Fruit fly (Drosophila melanogaster) whole organism, embryonic: ENCODE measurements around the gene Ire1.

ENCODE experiments used
- CG6689 ChIP-seq: fragments of 200-800 bp; sonication (Bioruptor generic); IDR thresholded peaks from 2 replicates; pipeline ENCODE4 v1.3.6; 2022; ENCODE audit warnings: missing biosample characterization, missing genetic modification characterization
- HLH4C ChIP-seq: fragments of 200-800 bp; sonication (Bioruptor generic); IDR thresholded peaks from 3 replicates; pipeline ENCODE4 v1.3.6; 2022; ENCODE audit warnings: missing biosample characterization, missing genetic modification characterization; ENCODE audit not compliant: partially characterized antibody

dm6 chr3R:19877427-19878076 is 16.5 kb upstream of the Ire1 start, which contains the start of the genes CG17186 and Arc42:
- no peak for TF ChIP-seq HLH4C (GFP tag; lab: Robert Waterston, UW)
- no peak for TF ChIP-seq CG6689 (GFP tag; lab: Robert Waterston, UW)
